Worm (Caenorhabditis elegans) whole organism, L4 larva: ENCODE data around the gene abhd-14.

Source experiments
- aly-2 ChIP-seq: sonication (generic microtip); optimal IDR thresholded peaks from 2 replicates; lab custom pipeline; 2018; ENCODE audit warnings: missing biosample characterization, missing genetic modification characterization
- dpl-1 ChIP-seq: fragments of 150-350 bp; optimal IDR thresholded peaks from 2 replicates; lab custom pipeline; 2014; ENCODE audit warnings: missing biosample characterization, missing genetic modification reagents, missing genetic modification characterization
- lir-3 ChIP-seq: sonication (generic microtip); optimal IDR thresholded peaks from 2 replicates; lab custom pipeline; 2016; ENCODE audit warnings: mild to moderate bottlenecking, missing genetic modification characterization, missing compliant biosample characterization
- mdl-1 ChIP-seq, 2 experiments: fragments of 150-350 bp in 1 of 2; sonication (generic microtip) in 1 of 2; optimal IDR thresholded peaks; 2 replicates each; lab custom pipeline; 2014 to 2017; ENCODE audit warnings: missing biosample characterization in 2 of 2, missing genetic modification characterization in 2 of 2
- nhr-237 ChIP-seq: sonication (generic microtip); optimal IDR thresholded peaks from 2 replicates; lab custom pipeline; 2017; ENCODE audit warnings: missing biosample characterization, missing genetic modification characterization
- nhr-25 ChIP-seq: sonication (generic microtip); optimal IDR thresholded peaks from 2 replicates; lab custom pipeline; 2017; ENCODE audit warnings: missing genetic modification characterization, mild to moderate bottlenecking, missing compliant biosample characterization, antibody characterized with exemption, moderate library complexity, borderline replicate concordance; ENCODE audit not compliant: insufficient read depth
- nhr-6 ChIP-seq: fragments of 150-350 bp; optimal IDR thresholded peaks from 2 replicates; lab custom pipeline; 2014; ENCODE audit warnings: missing biosample characterization, missing genetic modification characterization
- php-3 ChIP-seq: fragments of 200-800 bp; sonication (Bioruptor generic); IDR thresholded peaks from 2 replicates; pipeline ENCODE4 v1.3.6; 2022; ENCODE audit warnings: missing genetic modification reagents, missing genetic modification characterization, missing compliant biosample characterization
- unc-39 ChIP-seq: sonication (generic microtip); optimal IDR thresholded peaks from 2 replicates; lab custom pipeline; 2017; ENCODE audit warnings: missing biosample characterization, missing genetic modification characterization
- unc-62 ChIP-seq, 3 experiments: fragments of 150-350 bp in 1 of 3; sonication (generic microtip); optimal IDR thresholded peaks in 2 of 3; peaks in 1 of 3; 1 replicate in 1 of 3; 2 replicates in 2 of 3; lab custom pipeline; 2014 to 2017; ENCODE audit warnings: missing biosample characterization in 3 of 3, missing genetic modification characterization in 3 of 3, missing genetic modification reagents in 3 of 3, missing genotype in 1 of 3
- ztf-11 ChIP-seq: fragments of 150-350 bp; optimal IDR thresholded peaks from 2 replicates; lab custom pipeline; 2014; ENCODE audit warnings: missing biosample characterization, missing genetic modification characterization

- TF ChIP-seq nhr-6 (no peak), aly-2 (tag; lab: Kevin White, UChicago) (no peak), nhr-25 (tag; lab: Kevin White, UChicago) (no peak), nhr-237 (tag; lab: Kevin White, UChicago) (no peak), unc-62 (GFP tag; optimal IDR thresholded peaks at IDR 0.05 in 1 of 2; lab: Kevin White, UChicago) (no peak), unc-62 (tag; optimal IDR thresholded peaks at IDR 0.05; lab: Kevin White, UChicago) (no peak), mdl-1 (tag; optimal IDR thresholded peaks at IDR 0.05; lab: Kevin White, UChicago) (no peak), lir-3 (no peak), ztf-11 (tag; lab: Kevin White, UChicago) (no peak), dpl-1 (no peak), unc-39 (tag; lab: Kevin White, UChicago) (no peak), php-3 (GFP tag; lab: Robert Waterston, UW) (no peak)
Measured at ce11 chrIV:1000441-1000840, 29.4 kb downstream of the abhd-14 start.
